Worm (Caenorhabditis elegans) whole organism, young adult: ENCODE results near the gene R02F2.6.

Source experiments
- B0019.2 ChIP-seq: fragments of 200-800 bp; sonication (Bioruptor generic); conservative IDR thresholded peaks from 2 replicates; pipeline ENCODE4 v1.3.6; 2022; ENCODE audit warnings: missing genetic modification reagents, missing genetic modification characterization, missing compliant biosample characterization
- B0261.1 ChIP-seq: sonication (generic microtip); optimal IDR thresholded peaks from 2 replicates; lab custom pipeline; 2016; ENCODE audit warnings: mild to moderate bottlenecking, missing genetic modification characterization, moderate library complexity, missing compliant biosample characterization
- F37B4.10 ChIP-seq: fragments of 200-800 bp; sonication (Bioruptor generic); IDR thresholded peaks from 2 replicates; pipeline ENCODE4 v1.3.6; 2022; ENCODE audit warnings: missing genetic modification characterization, missing compliant biosample characterization
- ZK185.1 ChIP-seq: sonication (generic microtip); optimal IDR thresholded peaks from 2 replicates; lab custom pipeline; 2016; ENCODE audit warnings: mild to moderate bottlenecking, missing genetic modification characterization, missing compliant biosample characterization; ENCODE audit not compliant: poor library complexity, severe bottlenecking
- lir-1 ChIP-seq: fragments of 200-800 bp; sonication (Bioruptor generic); conservative IDR thresholded peaks from 2 replicates; pipeline ENCODE4 v1.3.6; 2022; ENCODE audit warnings: missing genetic modification reagents, missing genetic modification characterization, missing compliant biosample characterization
- ztf-6 ChIP-seq: fragments of 200-800 bp; sonication (Bioruptor generic); IDR thresholded peaks from 2 replicates; pipeline ENCODE4 v1.3.6; 2022; ENCODE audit warnings: missing genetic modification reagents, missing genetic modification characterization, missing compliant biosample characterization

DNA sequence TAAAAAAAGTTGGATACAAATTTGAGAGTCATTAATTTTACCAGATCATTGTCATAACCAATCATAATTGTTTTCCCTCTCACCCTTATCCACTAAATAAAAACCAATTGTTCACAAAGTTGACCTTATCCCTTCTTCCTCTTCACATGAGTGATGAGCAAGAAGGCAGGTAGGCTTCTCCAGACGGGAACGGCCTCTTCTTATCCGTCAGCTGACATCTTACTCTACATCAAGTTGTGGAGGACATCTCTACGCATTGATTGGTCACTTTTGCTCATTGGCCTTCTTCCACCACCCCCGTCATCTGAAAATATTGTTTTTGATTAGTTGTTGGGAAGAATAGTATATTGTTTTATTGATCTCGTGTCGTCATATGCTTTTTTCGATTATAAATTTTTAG lies 7.6 kb upstream of the R02F2.6 start:
- TF ChIP-seq F37B4.10 (no peak), lir-1 (GFP tag; lab: Robert Waterston, UW) (no peak), ztf-6 (GFP tag; lab: Robert Waterston, UW) (no peak), ZK185.1 (no peak), B0019.2 (GFP tag; lab: Robert Waterston, UW) (no peak), B0261.1 (no peak)
